Fruit fly (Drosophila melanogaster): ENCODE data around the gene LSm-4.
A peak's percentile ranks its signal among the peaks of the same experiment; 100 is the strongest.

Gene LSm-4

DNA sequence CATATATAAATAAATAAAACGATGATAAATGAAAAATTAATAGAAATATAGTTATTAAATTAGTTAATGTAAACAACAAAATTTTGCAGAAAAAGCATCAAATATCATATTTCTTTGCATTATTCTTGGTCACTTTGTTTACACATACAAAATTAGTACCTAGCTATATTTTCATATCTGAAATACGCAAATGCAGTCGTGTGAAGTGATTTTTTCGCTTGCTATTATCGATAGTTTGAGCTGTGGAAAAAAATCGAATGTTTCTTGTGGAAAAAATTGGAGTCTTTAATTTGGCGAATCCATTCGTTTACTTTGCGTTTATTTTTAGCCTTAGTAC is 8.5 kb downstream of the LSm-4 start, which contains the start of gene Cnot4 (continued):
- TF ChIP-seq Hmx (GFP tag; optimal IDR thresholded peaks at IDR 0.05) (no peak), CG11560 (tag; IDR thresholded peaks at IDR 0.05) (peak; percentile 97), CG1603 (tag; optimal IDR thresholded peaks at IDR 0.05) (peak; percentile 17), CG9437 (GFP tag; optimal IDR thresholded peaks at IDR 0.05) (peak; percentile 35), CG7786 (GFP tag; optimal IDR thresholded peaks at IDR 0.05) (no peak), CG2712 (tag; optimal IDR thresholded peaks at IDR 0.05) (peak; percentile 36), pzg (GFP tag; optimal IDR thresholded peaks at IDR 0.05) (peak; percentile 31), CG16813 (GFP tag; IDR thresholded peaks at IDR 0.05; ENCODE audit: partially characterized antibody) (peak; percentile 46; the same call in 1 of the 3 replicates), Nf-YA (GFP tag; IDR thresholded peaks at IDR 0.05) (no peak), cas (GFP tag; IDR thresholded peaks at IDR 0.05) (no peak), CG31441 (GFP tag; IDR thresholded peaks at IDR 0.05) (peak; percentile 89; the same call in 1 of the 2 replicates), CG34422 (GFP tag; IDR thresholded peaks at IDR 0.05) (0 out of 3 replicates have a peak, but pooled peaks have one; percentile 11), CG43689 (GFP tag; IDR thresholded peaks at IDR 0.05) (no peak), unpg (GFP tag; optimal IDR thresholded peaks at IDR 0.05) (no peak), CG18262 (tag; optimal IDR thresholded peaks at IDR 0.05) (peak; percentile 30), Dref (GFP tag; IDR thresholded peaks at IDR 0.05) (peak; percentile 71), pros (GFP tag; optimal IDR thresholded peaks at IDR 0.05) (no peak), CG15514 (GFP tag; optimal IDR thresholded peaks at IDR 0.05) (peak; percentile 25), unc-4 (GFP tag; IDR thresholded peaks at IDR 0.05; ENCODE audit: partially characterized antibody) (0 out of 2 replicates have a peak, but pooled peaks have one; percentile 25), CG11247 (GFP tag; IDR thresholded peaks at IDR 0.05) (no peak), Hr39 (optimal IDR thresholded peaks at IDR 0.05) (no peak), CG12659 (GFP tag; optimal IDR thresholded peaks at IDR 0.05) (no peak), psq (GFP tag; optimal IDR thresholded peaks at IDR 0.05) (no peak), CG2116 (GFP tag; optimal IDR thresholded peaks at IDR 0.05) (peak; percentile 97), dmrt11E (tag; optimal IDR thresholded peaks at IDR 0.05) (peak; percentile 36), zen (tag; optimal IDR thresholded peaks at IDR 0.05) (peak; percentile 16), knrl (GFP tag; IDR thresholded peaks at IDR 0.05; ENCODE audit: partially characterized antibody) (peak; percentile 48; the same call in 2 of the 3 replicates), inv (GFP tag; IDR thresholded peaks at IDR 0.05; ENCODE audit: partially characterized antibody) (0 out of 2 replicates have a peak, but pooled peaks have one; percentile 30), Dll (GFP tag; IDR thresholded peaks at IDR 0.05; ENCODE audit: partially characterized antibody) (peak; percentile 39; the same call in 2 of the 4 replicates), CG42726 (GFP tag; IDR thresholded peaks at IDR 0.05; ENCODE audit: partially characterized antibody) (0 out of 2 replicates have a peak, but pooled peaks have one; percentile 12), CG10209 (GFP tag; optimal IDR thresholded peaks at IDR 0.05) (no peak), E2f1 (GFP tag; IDR thresholded peaks at IDR 0.05) (no peak), Doc3 (GFP tag; IDR thresholded peaks at IDR 0.05; ENCODE audit: partially characterized antibody) (peak; percentile 38; the same call in 1 of the 3 replicates), CG13287 (GFP tag; IDR thresholded peaks at IDR 0.05; ENCODE audit: partially characterized antibody) (peak; percentile 44; the same call in 1 of the 2 replicates), Sry-β (GFP tag; optimal IDR thresholded peaks at IDR 0.05) (peak; percentile 78), CG16815 (GFP tag; optimal IDR thresholded peaks at IDR 0.05) (no peak), nmo (GFP tag; optimal IDR thresholded peaks at IDR 0.05) (peak; percentile 62)

DNA sequence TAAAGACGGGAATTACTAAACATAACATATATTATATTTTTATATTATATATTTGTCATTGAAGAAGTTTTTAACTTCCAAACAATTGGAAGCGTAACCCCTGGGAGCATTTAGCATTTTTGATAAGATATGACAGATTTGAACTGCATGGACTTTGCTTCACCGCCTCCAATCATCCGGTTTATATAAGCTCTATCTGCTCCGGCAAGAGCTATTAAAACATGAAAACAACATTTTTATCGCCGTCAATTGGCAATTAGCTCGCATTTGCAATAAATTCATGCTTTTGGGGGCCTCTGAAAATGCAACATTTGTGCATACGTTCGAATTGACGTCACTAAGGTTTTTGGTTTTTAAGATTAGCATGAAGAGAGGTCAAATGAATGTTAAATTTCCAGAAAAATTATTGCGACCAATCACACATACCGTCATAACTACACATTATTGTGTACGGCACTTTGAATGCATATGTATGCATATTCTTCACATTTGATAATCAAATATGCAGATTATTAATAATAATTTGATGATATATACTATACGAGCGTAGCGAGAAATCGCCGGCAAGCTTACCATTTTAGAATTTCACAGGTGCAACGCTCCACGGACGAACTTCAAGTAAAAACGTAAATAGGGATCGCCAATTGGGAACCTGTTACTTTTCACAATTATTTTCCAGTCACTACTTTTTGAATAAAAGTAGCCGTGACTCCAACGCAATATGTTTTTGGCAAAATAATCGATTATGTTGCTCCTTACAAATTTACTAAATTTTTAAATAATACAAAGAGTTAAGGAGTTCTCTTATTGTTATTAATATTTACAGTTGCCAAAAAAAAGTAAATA is 9.1 kb downstream of the LSm-4 start, which contains the start of gene Mdh1:
Mdh1 (minus strand) TSS at position 691 of the 846 bp plus-strand sequence.
- TF ChIP-seq CG14667 (GFP tag; IDR thresholded peaks at IDR 0.05): no peak
- no peak for TF ChIP-seq MBD-R2 (GFP tag; IDR thresholded peaks at IDR 0.05)
- no peak for TF ChIP-seq Lim3 (GFP tag; IDR thresholded peaks at IDR 0.05)
- no peak for TF ChIP-seq Mad (GFP tag; optimal IDR thresholded peaks at IDR 0.05)
- TF ChIP-seq MESR4 (GFP tag; optimal IDR thresholded peaks at IDR 0.05): peak; percentile 70
- no peak for TF ChIP-seq CG18262 (tag; optimal IDR thresholded peaks at IDR 0.05)
- peak; percentile 35 for TF ChIP-seq pzg (GFP tag; optimal IDR thresholded peaks at IDR 0.05)
- peak in 1 of 2 experiments; percentile 88 for TF ChIP-seq Pdp1 (GFP tag; optimal IDR thresholded peaks at IDR 0.05)
- peak; percentile 35 for TF ChIP-seq CG17186 (GFP tag; optimal IDR thresholded peaks at IDR 0.05)
- TF ChIP-seq CG9437 (GFP tag; optimal IDR thresholded peaks at IDR 0.05): peak; percentile 63
- no peak for TF ChIP-seq CG15073 (GFP tag; optimal IDR thresholded peaks at IDR 0.05)
- TF ChIP-seq Bteb2 (GFP tag; optimal IDR thresholded peaks at IDR 0.05): no peak
- no peak for TF ChIP-seq Side (GFP tag; optimal IDR thresholded peaks at IDR 0.05)
- no peak for TF ChIP-seq Mes4 (GFP tag; optimal IDR thresholded peaks at IDR 0.05)

Data from whole organism, embryonic.